Worm (Caenorhabditis elegans) whole organism, dauer: ENCODE measurements around the gene T06A1.5.

Source experiments
- unc-62 ChIP-seq: sonication (generic microtip); optimal IDR thresholded peaks from 2 replicates; lab custom pipeline; 2017; ENCODE audit warnings: missing biosample characterization, missing genetic modification reagents, missing genetic modification characterization

T06A1.5 gene

DNA sequence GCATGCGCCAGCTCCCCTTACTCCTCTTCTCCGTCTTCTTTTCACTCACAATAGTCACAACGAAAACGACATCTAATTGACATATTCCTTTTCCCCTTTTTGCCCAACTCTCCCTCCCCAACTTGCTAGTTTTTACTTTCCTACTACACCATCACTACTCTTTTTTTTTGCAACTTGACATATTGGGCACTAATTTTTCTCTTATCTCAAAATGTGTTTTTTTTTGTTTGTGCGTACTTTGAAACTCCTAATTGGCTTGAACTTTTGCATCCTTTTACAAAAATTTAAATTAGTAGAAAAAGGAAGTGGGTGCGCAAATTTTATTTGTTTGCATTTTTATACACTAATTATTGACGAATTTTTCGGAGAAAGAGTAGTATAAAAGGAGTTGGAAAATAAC lies 8.5 kb downstream of the T06A1.5 start:
- TF ChIP-seq unc-62 (GFP tag; lab: Kevin White, UChicago), result no peak

DNA sequence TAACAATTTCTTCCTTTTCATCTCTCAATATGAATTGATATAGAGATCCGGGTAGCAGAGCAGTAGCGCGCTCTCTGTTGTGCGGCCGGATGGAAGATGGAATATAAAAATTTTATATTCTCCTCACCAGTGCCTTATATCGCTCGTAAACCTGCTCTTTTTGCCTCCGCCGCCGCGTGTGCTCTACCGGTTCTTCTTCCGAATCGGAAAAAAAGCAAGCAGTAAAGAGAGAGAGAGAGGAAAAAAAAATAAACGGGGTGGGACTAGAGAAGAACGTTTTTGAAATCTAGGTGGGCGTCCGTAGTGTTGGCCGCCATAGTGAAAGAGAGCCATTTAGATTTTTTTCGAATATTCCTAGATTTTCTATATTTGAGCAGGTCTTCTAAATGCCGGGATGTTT lies 10.9 kb downstream of the T06A1.5 start, which contains the start of gene glb-25:
Gene glb-25, plus strand, starts transcription at position 301 of the 400 bp plus-strand sequence.
- TF ChIP-seq unc-62 (GFP tag; lab: Kevin White, UChicago), result no peak

ce11 chrV:1940472-1941221 lies 13.6 kb downstream of the T06A1.5 start:
- TF ChIP-seq unc-62 (GFP tag; lab: Kevin White, UChicago), result no peak

DNA sequence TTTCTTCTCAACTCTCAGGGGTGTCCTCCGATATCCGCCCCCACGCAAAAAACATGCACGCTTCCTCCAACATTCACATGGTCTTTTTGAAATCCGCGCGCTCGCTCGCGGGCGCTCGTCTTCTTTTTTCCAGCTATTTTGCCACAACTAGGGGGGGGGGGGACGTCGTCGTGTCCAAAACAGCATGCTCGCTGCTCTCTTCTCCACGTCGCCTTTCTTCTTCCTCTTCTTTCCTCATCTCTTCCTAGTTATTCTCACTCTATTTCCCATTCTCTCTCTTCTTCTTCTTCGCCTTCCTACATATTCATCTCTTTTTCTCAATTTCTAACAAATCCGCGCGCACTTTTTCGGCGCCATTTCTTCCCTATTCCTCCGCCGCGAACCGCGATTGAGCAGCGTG lies 16.4 kb downstream of the T06A1.5 start:
- no peak for TF ChIP-seq unc-62 (GFP tag; lab: Kevin White, UChicago)

- TF ChIP-seq unc-62 (GFP tag; lab: Kevin White, UChicago), result no peak
Measured at ce11 chrV:1945875-1946274, 18.9 kb downstream of the T06A1.5 start.

DNA sequence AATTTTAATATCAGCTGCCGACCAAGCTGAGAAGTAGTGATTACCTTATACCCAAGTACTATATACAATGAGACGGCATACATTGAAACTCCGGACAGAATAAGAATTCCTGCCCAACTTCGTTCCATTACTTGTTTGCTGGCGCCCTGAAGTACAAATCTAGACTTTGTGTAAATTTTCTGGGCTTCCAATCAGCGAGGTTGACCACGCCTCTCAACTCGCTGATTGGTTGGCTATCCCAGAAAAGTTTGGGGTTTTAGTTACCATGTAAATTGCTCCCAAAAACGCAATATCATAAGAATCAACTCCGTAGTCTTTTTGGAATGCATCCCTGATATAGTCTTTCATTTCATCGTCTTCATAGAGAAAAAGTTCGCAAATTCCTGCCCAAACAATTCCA lies 28.2 kb downstream of the T06A1.5 start:
- no peak for TF ChIP-seq unc-62 (GFP tag; lab: Kevin White, UChicago)

DNA sequence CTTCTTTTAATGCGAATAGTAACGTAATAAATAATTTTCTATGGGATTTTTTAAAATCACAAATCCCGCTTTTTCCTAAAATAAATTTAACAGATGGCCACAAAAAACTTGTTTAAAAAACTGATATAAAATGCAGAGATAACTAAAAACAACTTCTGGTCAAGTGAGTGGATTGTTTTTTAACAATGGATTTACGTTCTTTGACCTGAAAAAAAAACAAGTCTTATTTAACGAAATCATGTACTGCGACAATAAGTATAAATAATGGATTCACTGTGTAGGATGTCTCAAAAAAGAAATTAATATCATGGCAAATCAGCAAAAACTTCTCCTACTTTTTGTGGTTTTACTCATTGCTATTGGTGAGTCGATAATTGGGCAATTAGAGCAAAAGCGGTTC lies 30.1 kb downstream of the T06A1.5 start, which contains the start of gene fipr-25:
Gene fipr-25, plus strand, starts transcription at position 301 of the 400 bp plus-strand sequence.
- no peak for TF ChIP-seq unc-62 (GFP tag; lab: Kevin White, UChicago)

DNA sequence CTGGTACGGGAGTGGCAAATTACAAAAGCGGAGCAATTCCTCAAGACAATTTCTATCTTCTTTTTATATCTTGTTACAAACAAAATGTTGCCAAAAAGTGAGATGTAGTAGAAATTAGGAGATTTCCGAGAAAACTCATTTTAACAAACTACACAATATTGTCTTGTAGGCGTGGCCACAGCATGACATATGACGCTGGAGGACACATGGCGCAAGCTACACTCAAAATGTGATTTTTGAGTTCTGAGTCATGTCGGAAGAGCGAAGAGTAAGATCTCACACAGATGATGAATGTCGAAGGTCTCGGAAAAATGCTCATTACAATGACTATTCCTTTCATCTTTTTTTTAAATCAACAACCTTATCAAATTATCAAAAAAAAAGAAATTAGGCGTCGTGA lies 34.4 kb downstream of the T06A1.5 start, which contains the start of gene Y40B10B.1:
Gene Y40B10B.1, minus strand, starts transcription at position 101 of the 400 bp plus-strand sequence.
- no peak for TF ChIP-seq unc-62 (GFP tag; lab: Kevin White, UChicago)

DNA sequence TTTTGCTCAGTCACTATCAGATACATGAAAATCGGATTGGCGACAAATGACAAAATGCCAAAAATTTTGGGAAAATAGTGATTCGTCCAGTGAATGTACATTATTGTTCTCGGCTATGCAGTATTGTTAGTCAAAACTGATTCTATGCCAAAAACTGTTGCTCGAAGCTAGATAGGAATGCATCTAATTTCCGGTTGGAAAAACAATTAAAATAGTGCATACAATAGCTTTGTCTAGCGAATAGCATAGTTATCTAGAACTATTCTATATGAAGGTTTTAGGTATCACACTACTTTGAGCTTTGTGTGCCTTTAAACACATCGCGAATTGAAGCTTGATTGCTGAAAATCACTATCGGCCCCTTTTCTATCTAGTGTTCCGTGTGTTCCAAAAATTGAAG lies 37.8 kb downstream of the T06A1.5 start, which contains the start of gene srj-15:
Gene srj-15, minus strand, starts transcription at position 101 of the 400 bp plus-strand sequence.
- no peak for TF ChIP-seq unc-62 (GFP tag; lab: Kevin White, UChicago)

- TF ChIP-seq unc-62 (GFP tag; lab: Kevin White, UChicago), result no peak
Measured at ce11 chrV:1966962-1967361, 39.9 kb downstream of the T06A1.5 start.

DNA sequence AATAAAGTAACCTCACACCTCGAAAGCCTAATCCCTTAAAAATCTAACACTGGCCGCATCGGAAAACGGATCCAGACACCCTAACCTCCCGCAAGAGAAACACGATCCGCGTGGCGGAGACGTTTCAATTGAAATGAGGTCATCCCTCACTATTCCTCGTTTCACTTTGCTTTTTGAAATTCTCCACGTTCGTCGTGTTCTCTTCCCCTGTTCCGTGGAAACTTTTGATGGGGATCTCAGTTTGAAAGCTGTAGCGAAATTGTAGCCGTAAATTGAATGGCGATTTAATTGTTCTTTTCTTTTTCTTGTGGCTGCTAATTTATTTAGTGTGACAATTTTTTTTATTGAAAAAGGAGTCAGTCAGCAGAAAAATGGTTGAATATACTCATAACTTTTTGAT lies 41.8 kb downstream of the T06A1.5 start:
- TF ChIP-seq unc-62 (GFP tag; lab: Kevin White, UChicago), result no peak

- no peak for TF ChIP-seq unc-62 (GFP tag; lab: Kevin White, UChicago)
Measured at ce11 chrV:1969228-1969627, 42.2 kb downstream of the T06A1.5 start, which contains the start of gene acs-3. Gene acs-3, plus strand, starts transcription at chrV:1969528.

DNA sequence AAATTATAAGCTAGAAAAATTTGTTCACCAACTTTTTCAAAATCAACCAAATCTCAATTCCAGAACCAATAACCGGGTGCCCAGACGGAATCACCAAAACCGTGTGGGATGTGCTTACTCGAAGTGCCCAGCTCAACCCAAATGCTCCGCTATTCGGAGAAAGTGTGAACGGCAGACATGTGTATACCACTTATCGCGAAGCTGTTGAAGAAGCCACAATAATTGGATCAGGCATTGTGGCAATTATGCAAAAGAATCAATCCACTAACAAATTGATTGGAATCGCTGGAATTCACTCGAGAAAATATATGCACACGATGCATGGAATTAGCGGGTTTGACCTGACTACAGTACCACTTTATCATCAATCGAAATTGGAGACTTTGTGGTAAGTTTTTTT lies 42.7 kb downstream of the T06A1.5 start:
- no peak for TF ChIP-seq unc-62 (GFP tag; lab: Kevin White, UChicago)

- no peak for TF ChIP-seq unc-62 (GFP tag; lab: Kevin White, UChicago)
Measured at ce11 chrV:1975049-1975448, 48.0 kb downstream of the T06A1.5 start, which contains the start of gene fbxa-201. Gene fbxa-201, plus strand, starts transcription at chrV:1975349.

ce11 chrV:1978968-1979367 lies 51.9 kb downstream of the T06A1.5 start, which contains the start of gene T08B1.4:
Gene T08B1.4, plus strand, starts transcription at chrV:1979268.
- no peak for TF ChIP-seq unc-62 (GFP tag; lab: Kevin White, UChicago)
